Worm (Caenorhabditis elegans) whole organism, late embryonic: Measurements from ENCODE around the gene pals-26.

Source experiments
- C08G9.2 ChIP-seq: sonication (generic microtip); optimal IDR thresholded peaks from 2 replicates; lab custom pipeline; 2016; ENCODE audit warnings: mild to moderate bottlenecking, missing genetic modification characterization, moderate library complexity, missing compliant biosample characterization
- C38D4.7 ChIP-seq: fragments of 200-800 bp; sonication (Bioruptor generic); optimal IDR thresholded peaks from 2 replicates; lab custom pipeline; 2018; ENCODE audit warnings: mild to moderate bottlenecking, missing genetic modification characterization, moderate library complexity, missing compliant biosample characterization
- F13H6.1 ChIP-seq: sonication (generic microtip); optimal IDR thresholded peaks from 2 replicates; lab custom pipeline; 2016; ENCODE audit warnings: missing genetic modification characterization, missing compliant biosample characterization
- K09A11.1 ChIP-seq: sonication (generic microtip); optimal IDR thresholded peaks from 2 replicates; lab custom pipeline; 2017; ENCODE audit warnings: antibody characterized with exemption, mild to moderate bottlenecking, missing genetic modification characterization, missing compliant biosample characterization; ENCODE audit not compliant: insufficient read depth
- ahr-1 ChIP-seq: sonication (generic microtip); optimal IDR thresholded peaks from 2 replicates; lab custom pipeline; 2016; ENCODE audit warnings: missing genetic modification characterization, missing compliant biosample characterization
- ceh-14 ChIP-seq: sonication (generic microtip); optimal IDR thresholded peaks from 2 replicates; lab custom pipeline; 2016; ENCODE audit warnings: missing genotype, missing genetic modification characterization, missing compliant biosample characterization
- ceh-2 ChIP-seq: sonication (generic microtip); optimal IDR thresholded peaks from 2 replicates; lab custom pipeline; 2016; ENCODE audit warnings: missing genotype, missing genetic modification characterization, missing compliant biosample characterization
- ceh-24 ChIP-seq: sonication (generic microtip); optimal IDR thresholded peaks from 2 replicates; lab custom pipeline; 2016; ENCODE audit warnings: mild to moderate bottlenecking, missing genetic modification characterization, missing compliant biosample characterization
- ceh-30 ChIP-seq: fragments of 150-350 bp; optimal IDR thresholded peaks from 2 replicates; lab custom pipeline; 2014; ENCODE audit warnings: missing biosample characterization, missing genetic modification characterization
- ceh-31 ChIP-seq: sonication (generic microtip); optimal IDR thresholded peaks from 2 replicates; lab custom pipeline; 2016; ENCODE audit warnings: missing genetic modification characterization, missing compliant biosample characterization
- ceh-34 ChIP-seq: sonication (generic microtip); optimal IDR thresholded peaks from 2 replicates; lab custom pipeline; 2016; ENCODE audit warnings: mild to moderate bottlenecking, missing genetic modification characterization, missing compliant biosample characterization
- ceh-6 ChIP-seq: fragments of 200-800 bp; sonication (Bioruptor generic); optimal IDR thresholded peaks from 2 replicates; lab custom pipeline; 2018; ENCODE audit warnings: mild to moderate bottlenecking, missing genetic modification characterization, missing compliant biosample characterization
- ceh-9 ChIP-seq: sonication (generic microtip); optimal IDR thresholded peaks from 2 replicates; lab custom pipeline; 2016; ENCODE audit warnings: mild to moderate bottlenecking, missing genetic modification characterization, inconsistent platforms, missing compliant biosample characterization
- dmd-4 ChIP-seq: sonication (generic microtip); optimal IDR thresholded peaks from 2 replicates; lab custom pipeline; 2016; ENCODE audit warnings: borderline replicate concordance, missing genetic modification characterization, missing compliant biosample characterization
- dve-1 ChIP-seq: sonication (generic microtip); optimal IDR thresholded peaks from 2 replicates; lab custom pipeline; 2017; ENCODE audit warnings: antibody characterized with exemption, mild to moderate bottlenecking, missing genetic modification characterization, missing compliant biosample characterization
- elt-2 ChIP-seq: sonication (generic microtip); optimal IDR thresholded peaks from 2 replicates; lab custom pipeline; 2016; ENCODE audit warnings: missing genetic modification reagents, missing genetic modification characterization, missing compliant biosample characterization
- ets-4 ChIP-seq: sonication (generic microtip); optimal IDR thresholded peaks from 2 replicates; lab custom pipeline; 2016; ENCODE audit warnings: missing genetic modification characterization, missing compliant biosample characterization
- eyg-1 ChIP-seq: sonication (generic microtip); optimal IDR thresholded peaks from 2 replicates; lab custom pipeline; 2016; ENCODE audit warnings: missing genotype, missing genetic modification characterization, missing compliant biosample characterization
- fkh-6 ChIP-seq: sonication (generic microtip); optimal IDR thresholded peaks from 2 replicates; lab custom pipeline; 2016; ENCODE audit warnings: missing genetic modification characterization, missing compliant biosample characterization
- gmeb-2 ChIP-seq: sonication (generic microtip); optimal IDR thresholded peaks from 2 replicates; lab custom pipeline; 2016; ENCODE audit warnings: missing genetic modification characterization, inconsistent platforms, missing compliant biosample characterization
- hlh-13 ChIP-seq: fragments of 200-800 bp; sonication (Bioruptor generic); optimal IDR thresholded peaks from 2 replicates; lab custom pipeline; 2018; ENCODE audit warnings: mild to moderate bottlenecking, missing genetic modification characterization, missing compliant biosample characterization
- hlh-15 ChIP-seq: sonication (generic microtip); optimal IDR thresholded peaks from 2 replicates; lab custom pipeline; 2016; ENCODE audit warnings: missing genetic modification characterization, missing compliant biosample characterization
- hlh-30 ChIP-seq: sonication (generic microtip); optimal IDR thresholded peaks from 2 replicates; lab custom pipeline; 2017; ENCODE audit warnings: antibody characterized with exemption, missing genetic modification characterization, missing compliant biosample characterization; ENCODE audit not compliant: insufficient read depth
- hlh-8 ChIP-seq: sonication (generic microtip); optimal IDR thresholded peaks from 2 replicates; lab custom pipeline; 2016; ENCODE audit warnings: missing genotype, missing genetic modification characterization, missing compliant biosample characterization
- madf-2 ChIP-seq: sonication (generic microtip); optimal IDR thresholded peaks from 2 replicates; lab custom pipeline; 2017; ENCODE audit warnings: missing genetic modification characterization, missing compliant biosample characterization
- nfya-1 ChIP-seq: sonication (generic microtip); optimal IDR thresholded peaks from 2 replicates; lab custom pipeline; 2017; ENCODE audit warnings: missing genetic modification characterization, mild to moderate bottlenecking, missing compliant biosample characterization, antibody characterized with exemption, moderate library complexity
- nhr-11 ChIP-seq: fragments of 150-350 bp; optimal IDR thresholded peaks from 2 replicates; lab custom pipeline; 2014; ENCODE audit warnings: missing biosample characterization, missing genetic modification characterization
- nhr-232 ChIP-seq: sonication (generic microtip); optimal IDR thresholded peaks from 2 replicates; lab custom pipeline; 2016; ENCODE audit warnings: missing genetic modification characterization, missing compliant biosample characterization
- odd-2 ChIP-seq: sonication (generic microtip); optimal IDR thresholded peaks from 2 replicates; lab custom pipeline; 2017; ENCODE audit warnings: antibody characterized with exemption, mild to moderate bottlenecking, missing genetic modification characterization, missing compliant biosample characterization
- pat-9 ChIP-seq: fragments of 200-800 bp; sonication (Bioruptor generic); optimal IDR thresholded peaks from 2 replicates; lab custom pipeline; 2018; ENCODE audit warnings: mild to moderate bottlenecking, missing genetic modification characterization, moderate library complexity, missing compliant biosample characterization
- pax-1 ChIP-seq: fragments of 150-350 bp; optimal IDR thresholded peaks from 2 replicates; lab custom pipeline; 2014; ENCODE audit warnings: missing biosample characterization, missing genetic modification characterization
- pros-1 ChIP-seq: fragments of 150-350 bp; optimal IDR thresholded peaks from 2 replicates; lab custom pipeline; 2014; ENCODE audit warnings: missing biosample characterization, missing genetic modification reagents, missing genetic modification characterization
- ref-2 ChIP-seq: sonication (generic microtip); optimal IDR thresholded peaks from 2 replicates; lab custom pipeline; 2016; ENCODE audit warnings: missing genetic modification characterization, missing compliant biosample characterization
- rnt-1 ChIP-seq: sonication (generic microtip); optimal IDR thresholded peaks from 2 replicates; lab custom pipeline; 2016; ENCODE audit warnings: missing genetic modification characterization, missing compliant biosample characterization
- tbx-2 ChIP-seq: sonication (generic microtip); optimal IDR thresholded peaks from 2 replicates; lab custom pipeline; 2016; ENCODE audit warnings: missing genetic modification characterization, missing compliant biosample characterization
- tbx-7 ChIP-seq: sonication (generic microtip); optimal IDR thresholded peaks from 2 replicates; lab custom pipeline; 2016; ENCODE audit warnings: missing genotype, missing genetic modification characterization, missing compliant biosample characterization
- unc-42 ChIP-seq: sonication (generic microtip); optimal IDR thresholded peaks from 2 replicates; lab custom pipeline; 2016; ENCODE audit warnings: missing genotype, missing genetic modification characterization, missing compliant biosample characterization
- unc-55 ChIP-seq: sonication (generic microtip); optimal IDR thresholded peaks from 2 replicates; lab custom pipeline; 2017; ENCODE audit warnings: missing biosample characterization, missing genetic modification reagents, missing genetic modification characterization
- unc-86 ChIP-seq: sonication (generic microtip); optimal IDR thresholded peaks from 2 replicates; lab custom pipeline; 2016; ENCODE audit warnings: missing genetic modification characterization, missing compliant biosample characterization
- zip-5 ChIP-seq: sonication (generic microtip); optimal IDR thresholded peaks from 2 replicates; lab custom pipeline; 2016; ENCODE audit warnings: missing genetic modification characterization, missing compliant biosample characterization

pals-26 gene

DNA sequence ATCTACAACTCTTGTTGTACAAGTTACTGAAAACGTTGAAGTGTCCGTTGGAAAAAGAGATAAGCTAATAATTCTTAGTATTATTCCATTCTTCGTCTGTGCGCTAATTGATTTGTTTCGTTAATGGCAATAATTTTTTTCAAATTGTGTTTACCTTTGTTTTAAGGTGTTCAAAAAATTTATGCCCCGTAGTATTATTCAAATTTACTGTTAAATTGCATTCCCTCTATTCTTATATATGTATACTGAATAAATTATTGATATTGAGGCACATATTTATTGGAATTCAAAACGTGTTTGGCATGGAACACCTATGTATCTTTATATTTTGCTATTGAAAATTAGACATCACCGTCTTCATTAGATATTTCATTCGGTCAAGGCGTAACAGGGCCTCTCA is at the start of gene pals-26:
Gene pals-26, plus strand, starts transcription at position 301 of the 400 bp plus-strand sequence.
- no peak for TF ChIP-seq C08G9.2
- TF ChIP-seq ceh-30 (tag; lab: Kevin White, UChicago) = no peak
- TF ChIP-seq pax-1 (tag; lab: Kevin White, UChicago) = no peak
- no peak for TF ChIP-seq nhr-232
- no peak for TF ChIP-seq unc-86 (tag; lab: Kevin White, UChicago)
- TF ChIP-seq pat-9 (tag; lab: Kevin White, UChicago) = no peak
- TF ChIP-seq odd-2 (tag; lab: Kevin White, UChicago) = no peak
- TF ChIP-seq hlh-15 (tag; lab: Kevin White, UChicago) = no peak
- TF ChIP-seq fkh-6 = no peak
- no peak for TF ChIP-seq ceh-6

DNA sequence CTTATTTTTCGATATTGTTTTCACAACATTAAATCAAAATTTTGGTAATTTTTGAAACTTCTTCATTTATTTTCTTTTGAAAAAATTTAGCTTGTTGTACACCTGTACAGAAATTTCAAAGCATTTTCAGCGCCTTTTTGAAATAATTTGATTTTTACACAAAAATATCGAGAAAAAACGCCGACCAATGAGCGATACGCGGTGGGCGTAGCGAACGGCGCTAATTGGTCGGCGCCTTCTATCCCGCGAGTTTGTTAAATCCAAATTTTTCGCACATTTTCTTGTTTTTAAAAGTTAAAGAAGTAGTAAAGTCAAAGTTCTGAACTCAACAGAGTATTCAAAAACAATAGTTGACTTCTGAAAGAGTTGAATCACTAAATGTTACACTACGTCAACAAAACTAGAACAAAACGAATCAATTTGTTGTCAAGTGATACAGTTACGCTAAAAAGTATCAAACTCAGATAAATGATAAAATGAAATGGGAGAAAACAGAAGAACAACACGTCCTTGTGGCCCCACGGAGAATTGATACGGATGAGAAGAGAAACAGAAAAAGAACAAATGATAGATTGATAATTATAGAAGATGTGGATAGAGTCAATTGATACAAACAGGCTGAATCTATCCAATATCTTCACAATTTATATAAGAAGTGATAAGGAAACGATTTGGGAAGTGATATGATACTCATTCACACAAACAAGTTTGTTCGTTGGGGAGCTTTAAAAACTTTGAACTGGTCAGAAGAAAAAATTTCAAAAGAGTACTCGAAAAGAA is 46.6 kb upstream of the pals-26 start:
- TF ChIP-seq ceh-9 (tag; lab: Kevin White, UChicago) (no peak), nfya-1 (tag; lab: Kevin White, UChicago) (peak; percentile 83)

DNA sequence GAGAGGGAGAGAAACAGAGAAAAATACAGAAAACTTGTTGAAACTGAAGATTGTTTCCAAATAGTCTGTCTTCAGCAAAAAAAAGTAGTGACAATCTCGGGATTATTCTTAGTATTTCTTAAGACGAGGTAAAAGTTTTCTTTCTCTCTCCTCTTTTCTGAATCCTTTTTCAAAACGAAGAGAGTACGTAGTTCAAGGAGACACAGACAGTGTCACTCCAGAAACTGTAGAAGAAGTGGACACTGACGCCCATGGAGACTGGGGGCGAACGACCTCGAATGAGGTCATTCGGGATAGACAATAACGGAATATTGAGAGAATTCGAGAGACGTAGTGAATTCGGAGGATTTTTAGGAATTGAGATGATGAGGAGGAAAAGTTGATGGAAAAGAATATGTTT is 44.0 kb upstream of the pals-26 start, which contains the start of gene gly-6:
Gene gly-6, minus strand, starts transcription at position 245 of the 400 bp plus-strand sequence.
- TF ChIP-seq dve-1 (tag; lab: Kevin White, UChicago) (no peak), hlh-8 (tag; lab: Kevin White, UChicago) (no peak), nhr-11 (tag; lab: Kevin White, UChicago) (no peak), ceh-24 (no peak), pros-1 (tag; lab: Kevin White, UChicago) (no peak), ceh-30 (tag; lab: Kevin White, UChicago) (no peak), hlh-13 (GFP tag; lab: Kevin White, UChicago) (no peak), C08G9.2 (no peak), eyg-1 (no peak), nfya-1 (tag; lab: Kevin White, UChicago) (no peak), hlh-30 (tag; lab: Kevin White, UChicago) (no peak), ahr-1 (tag; lab: Kevin White, UChicago) (no peak)

DNA sequence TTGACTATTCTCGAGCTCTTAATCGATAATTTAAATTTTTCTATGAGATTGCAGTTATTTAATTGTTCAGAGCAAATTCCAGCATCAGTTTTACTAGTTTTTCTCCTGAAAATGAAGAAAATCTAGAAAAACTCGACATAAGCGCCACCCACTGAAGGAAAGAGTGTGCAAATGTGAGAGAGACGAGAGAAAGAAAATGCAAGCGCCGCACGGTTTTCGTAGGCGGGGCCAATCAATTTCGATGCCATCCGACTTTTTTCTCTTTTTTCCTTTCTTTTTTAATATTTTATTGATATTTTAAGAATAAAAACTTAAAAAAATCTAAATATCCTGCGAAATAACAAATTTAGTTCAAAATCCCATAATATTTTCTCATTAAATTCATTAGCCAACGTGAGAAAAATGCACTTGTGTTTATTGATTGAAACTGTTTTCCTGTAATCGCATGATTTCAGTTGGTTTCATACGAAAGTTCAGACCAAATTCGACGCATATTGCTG is 42.4 kb upstream of the pals-26 start, which contains the start of gene cdk-12:
Gene cdk-12, plus strand, starts transcription at position 450 of the 500 bp plus-strand sequence.
- TF ChIP-seq tbx-2 (tag; lab: Kevin White, UChicago) (peak; percentile 26), ceh-31 (tag; lab: Kevin White, UChicago) (no peak), nfya-1 (tag; lab: Kevin White, UChicago) (peak; percentile 33)

ce11 chrIII:4335614-4336013 is 39.3 kb upstream of the pals-26 start:
- no peak for TF ChIP-seq elt-2 (tag; lab: Kevin White, UChicago)
- TF ChIP-seq unc-55 (GFP tag; lab: Kevin White, UChicago) = peak; percentile 41
- no peak for TF ChIP-seq C38D4.7 (GFP tag; lab: Kevin White, UChicago)
- peak; percentile 51 for TF ChIP-seq ceh-31 (tag; lab: Kevin White, UChicago)
- TF ChIP-seq ceh-24 = no peak
- peak; percentile 19 for TF ChIP-seq C08G9.2
- TF ChIP-seq unc-42 (tag; lab: Kevin White, UChicago) = peak; percentile 14
- TF ChIP-seq ceh-14 = peak; percentile 13
- TF ChIP-seq nfya-1 (tag; lab: Kevin White, UChicago) = peak; percentile 26
- peak; percentile 10 for TF ChIP-seq F13H6.1 (tag; lab: Kevin White, UChicago)

- TF ChIP-seq ahr-1 (tag; lab: Kevin White, UChicago) (no peak), ceh-2 (tag; lab: Kevin White, UChicago) (peak; percentile 80), tbx-2 (tag; lab: Kevin White, UChicago) (peak; percentile 60), zip-5 (tag; lab: Kevin White, UChicago) (peak; percentile 44), K09A11.1 (tag; lab: Kevin White, UChicago) (no peak), dmd-4 (tag; lab: Kevin White, UChicago) (no peak), hlh-8 (tag; lab: Kevin White, UChicago) (peak; percentile 19), ceh-31 (tag; lab: Kevin White, UChicago) (peak; percentile 77), ref-2 (tag; lab: Kevin White, UChicago) (peak; percentile 35), unc-42 (tag; lab: Kevin White, UChicago) (peak; percentile 20), ceh-34 (tag; lab: Kevin White, UChicago) (no peak), ets-4 (tag; lab: Kevin White, UChicago) (peak; percentile 44), C08G9.2 (peak; percentile 84), elt-2 (tag; lab: Kevin White, UChicago) (peak; percentile 19), gmeb-2 (tag; lab: Kevin White, UChicago) (no peak), rnt-1 (peak; percentile 31), madf-2 (no peak), tbx-7 (tag; lab: Kevin White, UChicago) (peak; percentile 73)
Observed at ce11 chrIII:4343070-4343469, 31.9 kb upstream of the pals-26 start, which contains the start of the genes B0285.3 and lcmt-1. Gene B0285.3 (minus strand): TSS chrIII:4343336. Gene lcmt-1 (plus strand): TSS chrIII:4343446.
